Worm (Caenorhabditis elegans): ENCODE data around the gene him-8.

DNA sequence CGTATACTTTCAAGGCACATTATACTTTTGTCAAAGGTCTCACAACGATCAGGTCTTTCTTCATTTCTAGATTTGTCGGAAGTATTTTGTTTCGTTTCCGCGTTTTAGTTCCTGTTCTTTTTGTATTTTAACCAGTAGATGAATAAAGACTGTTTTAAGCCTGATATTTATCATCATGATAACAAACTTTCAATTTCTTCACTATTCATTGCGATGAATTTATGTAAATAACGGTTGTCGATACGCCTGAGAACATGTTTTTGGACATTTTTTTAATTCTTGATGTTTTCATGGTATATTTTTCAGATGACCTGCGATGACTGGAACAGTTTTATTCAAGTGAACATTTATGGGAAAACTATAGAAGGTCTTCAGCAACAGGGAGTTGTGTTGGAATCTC, 3.3 kb upstream of the him-8 start, which contains the start of gene zim-3:
- TF ChIP-seq ama-1 (optimal IDR thresholded peaks at IDR 0.05) (no peak), flt-1 (GFP tag; IDR thresholded peaks at IDR 0.05) (no peak), hmg-4 (GFP tag; optimal IDR thresholded peaks at IDR 0.05) (no peak), tbx-11 (GFP tag; IDR thresholded peaks at IDR 0.05) (no peak)

Data from whole organism, early embryonic.